Worm (Caenorhabditis elegans) whole organism, early embryonic: ENCODE data around the gene F58E6.5.

ENCODE experiments used
- B0310.2 ChIP-seq: sonication (generic microtip); optimal IDR thresholded peaks from 2 replicates; lab custom pipeline; 2016; ENCODE audit warnings: mild to moderate bottlenecking, missing genetic modification characterization, missing compliant biosample characterization
- F13C5.2 ChIP-seq: sonication (generic microtip); optimal IDR thresholded peaks from 2 replicates; lab custom pipeline; 2017; ENCODE audit warnings: mild to moderate bottlenecking, missing genetic modification characterization, inconsistent platforms, missing compliant biosample characterization
- aly-1 ChIP-seq: sonication (generic microtip); optimal IDR thresholded peaks from 2 replicates; lab custom pipeline; 2016; ENCODE audit warnings: missing genetic modification characterization, missing compliant biosample characterization
- ama-1 ChIP-seq: fragments of 150-350 bp; optimal IDR thresholded peaks from 2 replicates; lab custom pipeline; 2014
- ceh-13 ChIP-seq: fragments of 200-800 bp; sonication (Bioruptor generic); optimal IDR thresholded peaks from 2 replicates; lab custom pipeline; 2018; ENCODE audit warnings: mild to moderate bottlenecking, missing genetic modification characterization, missing compliant biosample characterization
- ets-7 ChIP-seq: sonication (generic microtip); optimal IDR thresholded peaks from 2 replicates; lab custom pipeline; 2016; ENCODE audit warnings: missing genotype, missing genetic modification characterization, missing compliant biosample characterization
- flt-1 ChIP-seq: fragments of 200-800 bp; sonication (Bioruptor generic); IDR thresholded peaks from 2 replicates; pipeline ENCODE4 v1.3.6; 2022; ENCODE audit warnings: missing genetic modification characterization, missing compliant biosample characterization
- hmbx-1 ChIP-seq: sonication (generic microtip); optimal IDR thresholded peaks from 2 replicates; lab custom pipeline; 2016; ENCODE audit warnings: mild to moderate bottlenecking, missing genetic modification characterization, missing compliant biosample characterization
- hnd-1 ChIP-seq: sonication (generic microtip); optimal IDR thresholded peaks from 2 replicates; lab custom pipeline; 2016; ENCODE audit warnings: missing genetic modification characterization, missing compliant biosample characterization
- tbx-11 ChIP-seq: fragments of 200-800 bp; sonication (Bioruptor generic); IDR thresholded peaks from 2 replicates; pipeline ENCODE4 v1.3.6; 2022; ENCODE audit warnings: missing genetic modification characterization, missing compliant biosample characterization
- tbx-37 ChIP-seq: fragments of 200-800 bp; sonication (Bioruptor generic); conservative IDR thresholded peaks from 2 replicates; pipeline ENCODE4 v1.3.6; 2022; ENCODE audit warnings: missing genetic modification reagents, missing genetic modification characterization, missing compliant biosample characterization

DNA sequence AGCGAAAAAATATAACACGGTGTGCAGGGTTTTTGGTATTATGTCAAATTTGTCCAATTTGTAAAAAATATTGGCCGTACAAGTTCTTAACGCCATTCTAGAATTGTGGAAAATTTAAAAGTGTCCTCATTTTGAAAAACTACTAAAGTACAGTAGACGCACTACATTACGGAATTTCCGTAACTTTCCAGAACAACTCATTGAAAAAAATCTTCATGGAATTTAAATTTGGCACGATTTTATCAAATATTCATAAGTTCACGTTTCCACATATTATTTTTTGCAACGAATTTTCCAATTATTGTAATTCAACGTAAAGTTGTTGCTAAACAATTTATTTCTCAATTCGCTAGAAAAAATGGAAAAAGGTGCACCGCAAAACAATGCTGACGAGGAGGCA lies 39.5 kb downstream of the F58E6.5 start, which contains the start of gene F40F9.3:
- TF ChIP-seq B0310.2 (tag; lab: Kevin White, UChicago): no peak
- TF ChIP-seq tbx-11 (GFP tag; lab: Robert Waterston, UW): no peak
- TF ChIP-seq ama-1 (lab: Kevin White, UChicago): no peak
- no peak for TF ChIP-seq hmbx-1 (tag; lab: Kevin White, UChicago)
- no peak for TF ChIP-seq flt-1 (GFP tag; lab: Robert Waterston, UW)
- TF ChIP-seq F13C5.2: no peak
- no peak for TF ChIP-seq tbx-37 (GFP tag; lab: Robert Waterston, UW)
- no peak for TF ChIP-seq ets-7
- no peak for TF ChIP-seq aly-1
- no peak for TF ChIP-seq ceh-13
- TF ChIP-seq hnd-1: no peak
